Worm (Caenorhabditis elegans): ENCODE data around the gene atg-13.
A peak's percentile ranks its signal among the peaks of the same experiment; 100 is the strongest.

The atg-13 gene

ce11 chrIII:8125234-8125633 lies 32.8 kb downstream of the atg-13 start (continued):
- TF ChIP-seq nhr-237 (tag; optimal IDR thresholded peaks at IDR 0.05) (peak; percentile 52), ceh-8 (GFP tag; optimal IDR thresholded peaks at IDR 0.05) (no peak), F16B12.6 (tag; optimal IDR thresholded peaks at IDR 0.05) (no peak), nhr-77 (tag; optimal IDR thresholded peaks at IDR 0.05) (peak; percentile 48), ceh-88 (GFP tag; IDR thresholded peaks at IDR 0.05) (no peak), fkh-4 (tag; optimal IDR thresholded peaks at IDR 0.05; ENCODE audit: borderline replicate concordance) (no peak), dsc-1 (tag; optimal IDR thresholded peaks at IDR 0.05) (no peak), ceh-90 (tag; optimal IDR thresholded peaks at IDR 0.05) (no peak), unc-62 (GFP tag; optimal IDR thresholded peaks at IDR 0.05) (no peak), ceh-82 (tag; optimal IDR thresholded peaks at IDR 0.05) (peak; percentile 12 to 63 (median 48)), xbp-1 (tag; optimal IDR thresholded peaks at IDR 0.05) (peak; percentile 56), jun-1 (tag; optimal IDR thresholded peaks at IDR 0.05) (peak; percentile 65), efl-1 (optimal IDR thresholded peaks at IDR 0.05) (peak; percentile 77 to 95), efl-1 (GFP tag; optimal IDR thresholded peaks at IDR 0.05 in 1 of 2) (peak; percentile 22 to 73), hlh-4 (tag; optimal IDR thresholded peaks at IDR 0.05) (no peak), nhr-90 (tag; optimal IDR thresholded peaks at IDR 0.05; ENCODE audit: poor library complexity) (peak; percentile 14), aha-1 (tag; optimal IDR thresholded peaks at IDR 0.05) (no peak), ztf-4 (tag; optimal IDR thresholded peaks at IDR 0.05) (no peak), unc-30 (tag; optimal IDR thresholded peaks at IDR 0.05) (no peak), nhr-76 (tag; optimal IDR thresholded peaks at IDR 0.05) (no peak), sptf-1 (tag; optimal IDR thresholded peaks at IDR 0.05) (no peak), pax-3 (tag; optimal IDR thresholded peaks at IDR 0.05) (no peak), isw-1 (GFP tag; IDR thresholded peaks at IDR 0.05) (peak; percentile 26; the same call in 1 of the 2 replicates), lsy-2 (tag; optimal IDR thresholded peaks at IDR 0.05) (peak; percentile 73 to 84), C34B4.2 (tag; optimal IDR thresholded peaks at IDR 0.05) (no peak), dpl-1 (GFP tag; optimal IDR thresholded peaks at IDR 0.05) (peak in 2 of 3 experiments; percentile 33 to 36), elt-3 (tag; optimal IDR thresholded peaks at IDR 0.05) (peak in 1 of 6 experiments; percentile 30), fos-1 (tag; optimal IDR thresholded peaks at IDR 0.05) (peak; percentile 56), elt-2 (tag; optimal IDR thresholded peaks at IDR 0.05) (peak; percentile 22), unc-130 (tag; optimal IDR thresholded peaks at IDR 0.05) (no peak), unc-98 (GFP tag; IDR thresholded peaks at IDR 0.05) (no peak), nhr-12 (tag; optimal IDR thresholded peaks at IDR 0.05) (no peak), lin-39 (tag; optimal IDR thresholded peaks at IDR 0.05) (no peak), lin-13 (GFP tag; optimal IDR thresholded peaks at IDR 0.05) (peak; percentile 57), nhr-85 (tag) (peak; percentile 82), swsn-7 (tag; optimal IDR thresholded peaks at IDR 0.05) (peak; percentile 77), ama-1 (optimal IDR thresholded peaks at IDR 0.05) (peak; percentile 10), hpl-2 (GFP tag; optimal IDR thresholded peaks at IDR 0.05) (no peak), aly-2 (tag; optimal IDR thresholded peaks at IDR 0.05) (no peak), C04F5.9 (tag; optimal IDR thresholded peaks at IDR 0.05) (no peak), zip-4 (GFP tag; optimal IDR thresholded peaks at IDR 0.05) (no peak), zag-1 (tag; optimal IDR thresholded peaks at IDR 0.05) (no peak), lin-14 (GFP tag; optimal IDR thresholded peaks at IDR 0.05) (peak; percentile 84), ces-1 (GFP tag; optimal IDR thresholded peaks at IDR 0.05) (no peak), nhr-47 (tag; optimal IDR thresholded peaks at IDR 0.05) (peak; percentile 67), skn-1 (tag; optimal IDR thresholded peaks at IDR 0.05) (peak; percentile 52), tbx-2 (tag; optimal IDR thresholded peaks at IDR 0.05) (peak; percentile 50), nhr-11 (tag; optimal IDR thresholded peaks at IDR 0.05) (peak; percentile 41), tlp-1 (tag; optimal IDR thresholded peaks at IDR 0.05) (no peak), unc-86 (tag; optimal IDR thresholded peaks at IDR 0.05) (peak; percentile 46), blmp-1 (tag; optimal IDR thresholded peaks at IDR 0.05) (peak; percentile 62), lin-35 (GFP tag; optimal IDR thresholded peaks at IDR 0.05) (peak; percentile 32 to 54), ets-5 (GFP tag; IDR thresholded peaks at IDR 0.05) (no peak), nhr-28 (tag; optimal IDR thresholded peaks at IDR 0.05) (no peak), fkh-8 (tag; optimal IDR thresholded peaks at IDR 0.05) (peak; percentile 36)
